Worm (Caenorhabditis elegans): Measurements from ENCODE around the gene odc-1.

DNA sequence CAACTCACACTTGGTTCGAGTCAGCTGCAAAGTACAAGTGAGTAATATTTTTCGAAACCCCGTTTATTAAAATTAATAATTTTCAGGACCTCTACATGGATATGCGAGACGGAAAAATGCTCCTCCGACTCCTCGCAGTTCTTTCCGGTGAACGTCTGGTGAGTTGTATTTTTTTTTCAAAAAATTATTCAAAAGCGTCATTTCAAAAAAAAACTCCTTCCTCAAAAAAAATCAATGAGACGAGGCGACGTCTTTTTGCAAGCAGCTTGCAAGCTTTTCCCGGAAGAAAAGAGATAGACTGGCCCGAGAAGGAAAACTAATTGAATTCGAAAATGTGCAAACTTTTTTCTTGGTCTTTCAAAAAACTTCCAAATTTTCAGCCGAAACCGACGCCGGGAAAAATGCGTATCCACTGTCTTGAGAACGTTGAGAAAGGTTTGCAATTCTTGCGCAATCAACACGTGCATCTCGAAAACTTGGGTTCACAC lies 17.5 kb downstream of the odc-1 start:
- TF ChIP-seq lin-39 (tag; optimal IDR thresholded peaks at IDR 0.05) (no peak), nhr-102 (tag; optimal IDR thresholded peaks at IDR 0.05) (no peak)
